Fruit fly (Drosophila melanogaster) whole organism, embryonic: ENCODE measurements around the gene CG16904.
A peak's percentile ranks its signal among the peaks of the same experiment; 100 is the strongest.

Experiments used
- Antp ChIP-seq: fragments of 200-800 bp; sonication (Bioruptor generic); optimal IDR thresholded peaks from 3 replicates; lab custom pipeline; 2016; ENCODE audit warnings: missing biosample characterization, missing genetic modification characterization
- B-H1 ChIP-seq: fragments of 200-800 bp; sonication (Bioruptor generic); IDR thresholded peaks from 3 replicates; pipeline ENCODE4 v1.3.6; 2022; ENCODE audit warnings: missing biosample characterization, missing genetic modification characterization
- B-H2 ChIP-seq: fragments of 200-800 bp; sonication (Bioruptor generic); optimal IDR thresholded peaks from 2 replicates; lab custom pipeline; 2018; ENCODE audit warnings: missing biosample characterization, mild to moderate bottlenecking, missing genetic modification characterization
- CG10147 ChIP-seq: fragments of 200-800 bp; sonication (Bioruptor generic); optimal IDR thresholded peaks from 2 replicates; lab custom pipeline; 2019; ENCODE audit warnings: missing biosample characterization, mild to moderate bottlenecking, missing genetic modification characterization, moderate library complexity
- CG10267 ChIP-seq: fragments of 200-800 bp; sonication (Bioruptor generic); optimal IDR thresholded peaks from 2 replicates; lab custom pipeline; 2018; ENCODE audit warnings: missing biosample characterization, mild to moderate bottlenecking, missing genetic modification characterization, moderate library complexity
- CG11695 ChIP-seq: fragments of 200-800 bp; sonication (Bioruptor generic); IDR thresholded peaks from 3 replicates; pipeline ENCODE4 v1.3.6; 2022; ENCODE audit warnings: missing biosample characterization, missing genetic modification characterization
- CG11723 ChIP-seq: fragments of 200-800 bp; sonication (Bioruptor generic); optimal IDR thresholded peaks from 2 replicates; lab custom pipeline; 2017; ENCODE audit warnings: missing biosample characterization, mild to moderate bottlenecking, missing genetic modification characterization
- CG12071 ChIP-seq: fragments of 200-800 bp; sonication (Bioruptor generic); optimal IDR thresholded peaks from 3 replicates; lab custom pipeline; 2018; ENCODE audit warnings: missing biosample characterization, mild to moderate bottlenecking, missing genetic modification characterization
- CG12104 ChIP-seq: fragments of 200-800 bp; sonication (Bioruptor generic); optimal IDR thresholded peaks from 3 replicates; lab custom pipeline; 2016; ENCODE audit warnings: missing biosample characterization, missing genetic modification characterization
- CG12236 ChIP-seq: fragments of 200-800 bp; sonication (Bioruptor generic); optimal IDR thresholded peaks from 2 replicates; lab custom pipeline; 2016; ENCODE audit warnings: missing biosample characterization, missing genetic modification characterization
- CG13894 ChIP-seq: fragments of 200-800 bp; sonication (Bioruptor generic); optimal IDR thresholded peaks from 3 replicates; lab custom pipeline; 2018; ENCODE audit warnings: missing biosample characterization, mild to moderate bottlenecking, missing genetic modification characterization, moderate library complexity
- CG18599 ChIP-seq: fragments of 200-800 bp; sonication (Bioruptor generic); optimal IDR thresholded peaks from 3 replicates; lab custom pipeline; 2017; ENCODE audit warnings: missing biosample characterization, missing genetic modification characterization, mild to moderate bottlenecking, moderate library complexity, missing genetic modification reagents
- CG2120 ChIP-seq: fragments of 200-800 bp; sonication (Bioruptor generic); optimal IDR thresholded peaks from 3 replicates; lab custom pipeline; 2016; ENCODE audit warnings: missing biosample characterization, missing genetic modification characterization
- CG2678 ChIP-seq: fragments of 200-800 bp; sonication (Bioruptor generic); optimal IDR thresholded peaks from 3 replicates; lab custom pipeline; 2019; ENCODE audit warnings: missing biosample characterization, mild to moderate bottlenecking, missing genetic modification characterization, moderate library complexity
- CG32532 ChIP-seq: fragments of 200-800 bp; sonication (Bioruptor generic); IDR thresholded peaks from 2 replicates; pipeline ENCODE4 v1.3.6; 2022; ENCODE audit warnings: missing biosample characterization, missing genetic modification characterization
- CG3726 ChIP-seq: fragments of 200-800 bp; sonication (Bioruptor generic); IDR thresholded peaks from 3 replicates; pipeline ENCODE4, ENCODE4 v1.3.6; 2022; ENCODE audit warnings: missing biosample characterization, missing genetic modification characterization
- CG43689 ChIP-seq: fragments of 200-800 bp; sonication (Bioruptor generic); IDR thresholded peaks from 2 replicates; pipeline ENCODE4 v1.3.6; 2022; ENCODE audit warnings: missing biosample characterization, missing genetic modification characterization
- CG6765 ChIP-seq: fragments of 200-800 bp; sonication (Bioruptor generic); optimal IDR thresholded peaks from 3 replicates; lab custom pipeline; 2017; ENCODE audit warnings: missing biosample characterization, mild to moderate bottlenecking, missing genetic modification characterization
- CG7357 ChIP-seq: fragments of 200-800 bp; sonication (Bioruptor generic); IDR thresholded peaks from 3 replicates; pipeline ENCODE4 v1.3.6; 2022; ENCODE audit warnings: missing biosample characterization, missing genetic modification characterization
- CG7839 ChIP-seq: fragments of 200-800 bp; sonication (Bioruptor generic); optimal IDR thresholded peaks from 3 replicates; lab custom pipeline; 2018; ENCODE audit warnings: missing biosample characterization, mild to moderate bottlenecking, missing genetic modification characterization, moderate library complexity
- CG7928 ChIP-seq: fragments of 200-800 bp; sonication (Bioruptor generic); optimal IDR thresholded peaks from 2 replicates; lab custom pipeline; 2017; ENCODE audit warnings: missing biosample characterization, mild to moderate bottlenecking, missing genetic modification characterization
- CHES-1-like ChIP-seq: fragments of 200-800 bp; sonication (Bioruptor generic); optimal IDR thresholded peaks from 2 replicates; lab custom pipeline; 2016; ENCODE audit warnings: missing biosample characterization, missing genetic modification characterization
- CTCF ChIP-seq: fragments of 200-800 bp; sonication (Bioruptor generic); optimal IDR thresholded peaks from 2 replicates; lab custom pipeline; 2017; ENCODE audit warnings: missing biosample characterization, mild to moderate bottlenecking, missing genetic modification characterization, moderate library complexity
- Dfd ChIP-seq, 2 experiments: fragments of >200 bp; optimal IDR thresholded peaks; 2 replicates each; lab custom pipeline; 2017; ENCODE audit warnings: missing biosample characterization in 2 of 2, missing genetic modification characterization in 2 of 2
- ERR ChIP-seq: fragments of 200-800 bp; sonication (Bioruptor generic); optimal IDR thresholded peaks from 2 replicates; lab custom pipeline; 2016; ENCODE audit warnings: missing biosample characterization, missing genetic modification characterization
- Eip74EF ChIP-seq, 2 experiments: fragments of 200-800 bp in 1 of 2; fragments of >200 bp in 1 of 2; sonication (Bioruptor generic) in 1 of 2; optimal IDR thresholded peaks; 2 replicates each; lab custom pipeline; 2017 to 2019; ENCODE audit warnings: missing biosample characterization in 2 of 2, missing genetic modification characterization in 2 of 2, mild to moderate bottlenecking in 1 of 2, moderate library complexity in 1 of 2
- Elba2 ChIP-seq: fragments of 200-800 bp; sonication (Bioruptor generic); optimal IDR thresholded peaks from 3 replicates; lab custom pipeline; 2016; ENCODE audit warnings: missing biosample characterization, missing genetic modification characterization
- Fer3 ChIP-seq: fragments of 200-800 bp; sonication (Bioruptor generic); optimal IDR thresholded peaks from 2 replicates; lab custom pipeline; 2018; ENCODE audit warnings: missing biosample characterization, mild to moderate bottlenecking, missing genetic modification characterization, moderate library complexity
- Lhr ChIP-seq: fragments of 200-800 bp; sonication (Bioruptor generic); optimal IDR thresholded peaks from 3 replicates; lab custom pipeline; 2017; ENCODE audit warnings: mild to moderate bottlenecking, missing biosample characterization, missing genetic modification reagents, missing genetic modification characterization
- Lpt ChIP-seq: fragments of >200 bp; optimal IDR thresholded peaks from 2 replicates; lab custom pipeline; 2018; ENCODE audit warnings: missing biosample characterization, missing genetic modification characterization
- Sry-β ChIP-seq: fragments of 200-800 bp; sonication (Bioruptor generic); optimal IDR thresholded peaks from 2 replicates; lab custom pipeline; 2018; ENCODE audit warnings: missing biosample characterization, mild to moderate bottlenecking, missing genetic modification characterization, moderate library complexity
- Taf1 ChIP-seq: fragments of 200-800 bp; sonication (Bioruptor generic); IDR thresholded peaks from 2 replicates; pipeline ENCODE4 v1.3.6; 2022; ENCODE audit warnings: missing biosample characterization, missing genetic modification characterization
- YL-1 ChIP-seq: fragments of 200-800 bp; sonication (Bioruptor generic); optimal IDR thresholded peaks from 3 replicates; lab custom pipeline; 2017; ENCODE audit warnings: missing biosample characterization, mild to moderate bottlenecking, missing genetic modification characterization
- al ChIP-seq: fragments of 200-800 bp; sonication (Bioruptor generic); IDR thresholded peaks from 2 replicates; pipeline ENCODE4 v1.3.6; 2022; ENCODE audit warnings: missing biosample characterization, missing genetic modification characterization
- cad ChIP-seq: fragments of >200 bp; optimal IDR thresholded peaks from 2 replicates; lab custom pipeline; 2017; ENCODE audit warnings: missing biosample characterization, missing genetic modification characterization
- chif ChIP-seq, 2 experiments: fragments of 200-800 bp; sonication (Bioruptor generic); optimal IDR thresholded peaks; 3 replicates each; lab custom pipeline; 2016; ENCODE audit warnings: missing biosample characterization in 2 of 2, missing genetic modification characterization in 2 of 2
- dmrt99B ChIP-seq: fragments of 200-800 bp; sonication (Bioruptor generic); optimal IDR thresholded peaks from 2 replicates; lab custom pipeline; 2018; ENCODE audit warnings: missing biosample characterization, mild to moderate bottlenecking, missing genetic modification characterization, moderate library complexity
- dpn ChIP-seq, 2 experiments: fragments of 200-800 bp; sonication (Bioruptor generic); optimal IDR thresholded peaks; 3 replicates each; lab custom pipeline; 2016; ENCODE audit warnings: missing biosample characterization in 2 of 2, missing genetic modification characterization in 2 of 2
- fru ChIP-seq: fragments of >200 bp; optimal IDR thresholded peaks from 2 replicates; lab custom pipeline; 2017
- kah ChIP-seq: fragments of 200-800 bp; sonication (Bioruptor generic); optimal IDR thresholded peaks from 2 replicates; lab custom pipeline; 2018; ENCODE audit warnings: missing biosample characterization, mild to moderate bottlenecking, missing genetic modification characterization
- ken ChIP-seq: fragments of 200-800 bp; sonication (Bioruptor generic); IDR thresholded peaks from 3 replicates; pipeline ENCODE4 v1.3.6; 2022; ENCODE audit warnings: missing biosample characterization, missing genetic modification characterization
- lov ChIP-seq, 2 experiments: fragments of 200-800 bp in 1 of 2; fragments of >200 bp in 1 of 2; sonication (Bioruptor generic) in 1 of 2; IDR thresholded peaks in 1 of 2; optimal IDR thresholded peaks in 1 of 2; 2 replicates in 1 of 2; 3 replicates in 1 of 2; pipeline versions ENCODE4 v1.3.6 to Lab custom; 2017 to 2022; ENCODE audit warnings: missing biosample characterization in 1 of 2, missing genetic modification characterization in 1 of 2
- mirr ChIP-seq: fragments of 200-800 bp; sonication (Bioruptor generic); optimal IDR thresholded peaks from 3 replicates; lab custom pipeline; 2018; ENCODE audit warnings: missing biosample characterization, mild to moderate bottlenecking, missing genetic modification characterization
- nau ChIP-seq: fragments of 200-800 bp; sonication (Bioruptor generic); optimal IDR thresholded peaks from 3 replicates; lab custom pipeline; 2017; ENCODE audit warnings: missing biosample characterization, mild to moderate bottlenecking, missing genetic modification characterization, missing genetic modification reagents
- oc ChIP-seq: fragments of 200-800 bp; sonication (Bioruptor generic); optimal IDR thresholded peaks from 2 replicates; lab custom pipeline; 2018; ENCODE audit warnings: missing biosample characterization, mild to moderate bottlenecking, missing genetic modification characterization, moderate library complexity
- pnt ChIP-seq: fragments of 200-800 bp; sonication (Bioruptor generic); optimal IDR thresholded peaks from 3 replicates; lab custom pipeline; 2016; ENCODE audit warnings: missing biosample characterization, missing genetic modification characterization
- repo ChIP-seq: fragments of 200-800 bp; sonication (Bioruptor generic); optimal IDR thresholded peaks from 2 replicates; lab custom pipeline; 2016; ENCODE audit warnings: missing biosample characterization, missing genetic modification characterization
- sens-2 ChIP-seq: fragments of 200-800 bp; sonication (Bioruptor generic); IDR thresholded peaks from 2 replicates; pipeline ENCODE4 v1.3.6; 2022; ENCODE audit warnings: missing biosample characterization, missing genetic modification characterization
- so ChIP-seq: fragments of 200-800 bp; sonication (Bioruptor generic); IDR thresholded peaks from 3 replicates; pipeline ENCODE4 v1.3.6; 2022; ENCODE audit warnings: missing biosample characterization, missing genetic modification characterization
- unpg ChIP-seq: fragments of 200-800 bp; sonication (Bioruptor generic); optimal IDR thresholded peaks from 3 replicates; lab custom pipeline; 2018; ENCODE audit warnings: missing biosample characterization, mild to moderate bottlenecking, missing genetic modification characterization, moderate library complexity
- vvl ChIP-seq: fragments of 200-800 bp; sonication (Bioruptor generic); IDR thresholded peaks from 2 replicates; pipeline ENCODE4 v1.3.6; 2022; ENCODE audit warnings: missing biosample characterization, missing genetic modification characterization

The CG16904 gene

DNA sequence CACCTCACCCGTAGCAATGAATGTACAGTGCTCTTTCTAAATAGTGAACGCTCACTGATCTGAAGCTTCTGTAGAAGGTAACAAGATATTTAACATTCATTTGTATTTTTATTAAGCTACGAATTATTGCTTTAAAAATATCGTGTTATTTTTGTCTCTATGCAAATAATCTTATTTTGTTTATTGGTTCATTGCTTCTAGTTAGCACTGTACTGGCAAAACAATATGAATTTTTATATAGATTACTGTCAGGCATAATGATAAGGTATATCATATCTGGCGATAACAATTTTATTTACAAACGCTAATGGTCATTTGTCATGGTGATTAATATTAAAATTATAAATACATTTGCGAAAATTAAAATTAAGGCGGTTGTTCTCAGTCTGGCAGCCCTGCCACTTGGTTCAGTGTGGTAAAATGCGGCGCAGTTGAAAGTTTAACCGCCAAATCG is 45.2 kb downstream of the CG16904 start, which contains the start of gene CG9471 (continued):
- TF ChIP-seq CG13894 (tag; lab: Kevin White, UChicago) (peak; percentile 87), CG32532 (GFP tag; lab: Robert Waterston, UW) (peak; percentile 94), dpn (GFP tag; optimal IDR thresholded peaks at IDR 0.05; lab: Kevin White, UChicago) (peak; percentile 90 to 93), fru (lab: Kevin White, UChicago) (no peak), mirr (GFP tag; lab: Kevin White, UChicago) (peak; percentile 88), Lhr (peak; percentile 34), CG10147 (GFP tag; lab: Kevin White, UChicago) (peak; percentile 82), CTCF (GFP tag; lab: Kevin White, UChicago) (peak; percentile 26), B-H2 (GFP tag; lab: Kevin White, UChicago) (peak; percentile 91), ERR (peak; percentile 90), sens-2 (peak; percentile 85), Taf1 (peak; percentile 88), Fer3 (tag; lab: Kevin White, UChicago) (peak; percentile 94), unpg (GFP tag; lab: Kevin White, UChicago) (peak; percentile 94), vvl (GFP tag; lab: Robert Waterston, UW) (peak; percentile 97), CG7357 (peak; percentile 83), CG18599 (peak; percentile 94), nau (peak; percentile 87), CG7839 (tag; lab: Kevin White, UChicago) (peak; percentile 92), chif (GFP tag; optimal IDR thresholded peaks at IDR 0.05; lab: Kevin White, UChicago) (peak; percentile 85 to 89), al (GFP tag; lab: Robert Waterston, UW) (peak; percentile 87), Dfd (GFP tag; optimal IDR thresholded peaks at IDR 0.05; lab: Kevin White, UChicago) (no peak), CG11695 (GFP tag; lab: Robert Waterston, UW) (peak; percentile 92), CG10267 (tag; lab: Kevin White, UChicago) (peak; percentile 89), CG12236 (peak; percentile 81), Antp (peak; percentile 89), kah (GFP tag; lab: Kevin White, UChicago) (peak; percentile 76), CG11723 (GFP tag; lab: Kevin White, UChicago) (peak; percentile 84), CG2678 (tag; lab: Kevin White, UChicago) (peak; percentile 95), Lpt (GFP tag; lab: Kevin White, UChicago) (no peak), CG6765 (GFP tag; lab: Kevin White, UChicago) (peak; percentile 88), cad (GFP tag; lab: Kevin White, UChicago) (no peak), CG12071 (GFP tag; lab: Kevin White, UChicago) (peak; percentile 88), YL-1 (GFP tag; lab: Kevin White, UChicago) (peak; percentile 63), ken (GFP tag; lab: Robert Waterston, UW) (peak; percentile 77), Sry-β (GFP tag; lab: Kevin White, UChicago) (peak; percentile 10), CG7928 (GFP tag; lab: Kevin White, UChicago) (peak; percentile 59), lov (optimal IDR thresholded peaks at IDR 0.05; lab: Kevin White, UChicago) (no peak), lov (GFP tag; IDR thresholded peaks at IDR 0.05; lab: Robert Waterston, UW) (peak; percentile 87), oc (tag; lab: Kevin White, UChicago) (peak; percentile 83), Eip74EF (GFP tag; optimal IDR thresholded peaks at IDR 0.05; lab: Kevin White, UChicago) (peak in 1 of 2 experiments; percentile 90), CHES-1-like (GFP tag; lab: Kevin White, UChicago) (peak; percentile 84), so (GFP tag; lab: Robert Waterston, UW) (peak; percentile 84), CG12104 (peak; percentile 85), CG2120 (GFP tag; lab: Kevin White, UChicago) (peak; percentile 96), repo (GFP tag; lab: Kevin White, UChicago) (peak; percentile 68), pnt (GFP tag; lab: Kevin White, UChicago) (peak; percentile 89), dmrt99B (peak; percentile 91), CG3726 (GFP tag; lab: Robert Waterston, UW) (peak; percentile 85; the same call in 2 of the 3 replicates), CG43689 (GFP tag; lab: Robert Waterston, UW) (peak; percentile 86), B-H1 (GFP tag; lab: Robert Waterston, UW) (peak; percentile 90), Elba2 (GFP tag; lab: Kevin White, UChicago) (peak; percentile 54)
